Fruit fly (Drosophila melanogaster): ENCODE results near the gene Dlic.

Gene Dlic

dm6 chrX:11153826-11154510 is at the start of gene Dlic, which contains the start of gene rtv:
Dlic (plus strand) TSS chrX:11154421.
rtv (minus strand) TSS chrX:11153990.
- no peak for TF ChIP-seq ttk (optimal IDR thresholded peaks at IDR 0.05)
- peak; percentile 96 for TF ChIP-seq psq (optimal IDR thresholded peaks at IDR 0.05)

- TF ChIP-seq ttk (optimal IDR thresholded peaks at IDR 0.05): no peak
- no peak for TF ChIP-seq h (optimal IDR thresholded peaks at IDR 0.05)
- TF ChIP-seq Sin3A (optimal IDR thresholded peaks at IDR 0.05): no peak
- peak; percentile 75 for TF ChIP-seq psq (optimal IDR thresholded peaks at IDR 0.05)
- no peak for TF ChIP-seq Myc (optimal IDR thresholded peaks at IDR 0.05)
These were observed 45.9 kb upstream of the Dlic start, which contains the start of gene Hsp60A for dm6 chrX:11108148-11108844. Hsp60A (plus strand) TSS chrX:11108482.

dm6 chrX:11108845-11109450 is 45.3 kb upstream of the Dlic start:
- TF ChIP-seq h (optimal IDR thresholded peaks at IDR 0.05): no peak
- TF ChIP-seq psq (optimal IDR thresholded peaks at IDR 0.05): no peak
- TF ChIP-seq ttk (optimal IDR thresholded peaks at IDR 0.05): no peak
- TF ChIP-seq Sin3A (optimal IDR thresholded peaks at IDR 0.05): no peak
- no peak for TF ChIP-seq insv (optimal IDR thresholded peaks at IDR 0.05)
- no peak for TF ChIP-seq Myc (optimal IDR thresholded peaks at IDR 0.05)

dm6 chrX:11109670-11110069 is 44.6 kb upstream of the Dlic start:
- TF ChIP-seq insv (optimal IDR thresholded peaks at IDR 0.05) (no peak), Myc (optimal IDR thresholded peaks at IDR 0.05) (no peak), h (optimal IDR thresholded peaks at IDR 0.05) (no peak), Sin3A (optimal IDR thresholded peaks at IDR 0.05) (no peak), psq (optimal IDR thresholded peaks at IDR 0.05) (no peak), ttk (optimal IDR thresholded peaks at IDR 0.05) (no peak)

dm6 chrX:11123561-11123960 is 30.7 kb upstream of the Dlic start:
- no peak for TF ChIP-seq Myc (optimal IDR thresholded peaks at IDR 0.05)

dm6 chrX:11124126-11124748 is 30.0 kb upstream of the Dlic start, which contains the start of gene CG11122:
CG11122 (minus strand) TSS chrX:11124726.
- TF ChIP-seq ttk (optimal IDR thresholded peaks at IDR 0.05) (no peak), h (optimal IDR thresholded peaks at IDR 0.05) (no peak), insv (optimal IDR thresholded peaks at IDR 0.05) (no peak), Myc (optimal IDR thresholded peaks at IDR 0.05) (no peak), Sin3A (optimal IDR thresholded peaks at IDR 0.05) (no peak), psq (optimal IDR thresholded peaks at IDR 0.05) (no peak)

dm6 chrX:11124749-11125508 is 29.3 kb upstream of the Dlic start, which contains the start of gene Rpt3:
Rpt3 (plus strand) TSS chrX:11125101.
- no peak for TF ChIP-seq Sin3A (optimal IDR thresholded peaks at IDR 0.05)
- no peak for TF ChIP-seq Myc (optimal IDR thresholded peaks at IDR 0.05)
- no peak for TF ChIP-seq insv (optimal IDR thresholded peaks at IDR 0.05)
- TF ChIP-seq ttk (optimal IDR thresholded peaks at IDR 0.05): no peak
- TF ChIP-seq h (optimal IDR thresholded peaks at IDR 0.05): no peak
- no peak for TF ChIP-seq psq (optimal IDR thresholded peaks at IDR 0.05)

dm6 chrX:11128828-11129227 is 25.4 kb upstream of the Dlic start, which contains the start of gene SrpRalpha:
SrpRalpha (minus strand) TSS chrX:11129087.
- TF ChIP-seq Sin3A (optimal IDR thresholded peaks at IDR 0.05): no peak
- no peak for TF ChIP-seq psq (optimal IDR thresholded peaks at IDR 0.05)
- TF ChIP-seq Myc (optimal IDR thresholded peaks at IDR 0.05): no peak
- TF ChIP-seq ttk (optimal IDR thresholded peaks at IDR 0.05): no peak
- TF ChIP-seq h (optimal IDR thresholded peaks at IDR 0.05): no peak
- TF ChIP-seq insv (optimal IDR thresholded peaks at IDR 0.05): no peak

- TF ChIP-seq insv (optimal IDR thresholded peaks at IDR 0.05): no peak
- TF ChIP-seq psq (optimal IDR thresholded peaks at IDR 0.05): no peak
- no peak for TF ChIP-seq Myc (optimal IDR thresholded peaks at IDR 0.05)
- TF ChIP-seq h (optimal IDR thresholded peaks at IDR 0.05): no peak
- no peak for TF ChIP-seq ttk (optimal IDR thresholded peaks at IDR 0.05)
- TF ChIP-seq Sin3A (optimal IDR thresholded peaks at IDR 0.05): no peak
These were observed 21.9 kb upstream of the Dlic start, which contains the start of gene CG44385 for dm6 chrX:11132312-11132711. CG44385 (minus strand) TSS chrX:11132412.

dm6 chrX:11135840-11136586 is 18.2 kb upstream of the Dlic start:
- TF ChIP-seq ttk (optimal IDR thresholded peaks at IDR 0.05) (no peak), insv (optimal IDR thresholded peaks at IDR 0.05) (no peak), h (optimal IDR thresholded peaks at IDR 0.05) (no peak), Myc (optimal IDR thresholded peaks at IDR 0.05) (no peak), Sin3A (optimal IDR thresholded peaks at IDR 0.05) (no peak), psq (optimal IDR thresholded peaks at IDR 0.05) (no peak)

All from Kc167 (cell line).